Fruit fly (Drosophila melanogaster) whole organism, embryonic: ENCODE results near the gene RpL6.

ENCODE experiments used
- Atf3 ChIP-seq: fragments of 200-800 bp; sonication (Bioruptor generic); optimal IDR thresholded peaks from 3 replicates; lab custom pipeline; 2016; ENCODE audit warnings: missing biosample characterization, missing genetic modification characterization
- Awh ChIP-seq: fragments of 200-800 bp; sonication (Bioruptor generic); IDR thresholded peaks from 2 replicates; pipeline ENCODE4, ENCODE4 v1.3.6; 2022; ENCODE audit warnings: missing biosample characterization, missing genetic modification characterization
- B-H1 ChIP-seq: fragments of 200-800 bp; sonication (Bioruptor generic); IDR thresholded peaks from 3 replicates; pipeline ENCODE4 v1.3.6; 2022; ENCODE audit warnings: missing biosample characterization, missing genetic modification characterization
- CG11504 ChIP-seq: fragments of 200-800 bp; sonication (Bioruptor generic); optimal IDR thresholded peaks from 3 replicates; lab custom pipeline; 2019; ENCODE audit warnings: missing biosample characterization, mild to moderate bottlenecking, missing genetic modification characterization, moderate library complexity
- CG1233 ChIP-seq: fragments of 200-800 bp; sonication (Bioruptor generic); optimal IDR thresholded peaks from 4 replicates; lab custom pipeline; 2018; ENCODE audit warnings: missing biosample characterization, mild to moderate bottlenecking, missing genetic modification characterization
- CG12659 ChIP-seq: fragments of 200-800 bp; sonication (Bioruptor generic); optimal IDR thresholded peaks from 3 replicates; lab custom pipeline; 2017; ENCODE audit warnings: mild to moderate bottlenecking, missing biosample characterization, missing genetic modification reagents, missing genetic modification characterization
- CG13424 ChIP-seq: fragments of 200-800 bp; sonication (Bioruptor generic); optimal IDR thresholded peaks from 2 replicates; lab custom pipeline; 2019; ENCODE audit warnings: missing biosample characterization, mild to moderate bottlenecking, missing genetic modification characterization, moderate library complexity
- CG13775 ChIP-seq: fragments of 200-800 bp; sonication (Bioruptor generic); optimal IDR thresholded peaks from 3 replicates; lab custom pipeline; 2017; ENCODE audit warnings: missing biosample characterization, mild to moderate bottlenecking, missing genetic modification characterization
- CG14014 ChIP-seq: fragments of 200-800 bp; sonication (Bioruptor generic); IDR thresholded peaks from 2 replicates; pipeline ENCODE4 v1.3.6; 2022; ENCODE audit warnings: missing biosample characterization, missing genetic modification characterization
- CG17829 ChIP-seq: fragments of 200-800 bp; optimal IDR thresholded peaks from 2 replicates; lab custom pipeline; 2019; ENCODE audit warnings: missing biosample characterization, mild to moderate bottlenecking, missing genetic modification characterization, moderate library complexity
- CG1792 ChIP-seq: fragments of 200-800 bp; sonication (Bioruptor generic); optimal IDR thresholded peaks from 2 replicates; lab custom pipeline; 2016; ENCODE audit warnings: missing biosample characterization, missing genetic modification characterization
- CG4404 ChIP-seq: fragments of 200-800 bp; sonication (Bioruptor generic); IDR thresholded peaks from 2 replicates; pipeline ENCODE4 v1.3.6; 2022; ENCODE audit warnings: missing biosample characterization, missing genetic modification characterization
- CG6813 ChIP-seq: fragments of 200-800 bp; sonication (Bioruptor generic); optimal IDR thresholded peaks from 2 replicates; lab custom pipeline; 2017; ENCODE audit warnings: missing biosample characterization, missing genetic modification characterization, mild to moderate bottlenecking, moderate library complexity, missing genetic modification reagents
- CG7357 ChIP-seq: fragments of 200-800 bp; sonication (Bioruptor generic); IDR thresholded peaks from 3 replicates; pipeline ENCODE4 v1.3.6; 2022; ENCODE audit warnings: missing biosample characterization, missing genetic modification characterization
- CG8281 ChIP-seq: fragments of 200-800 bp; sonication (Bioruptor generic); optimal IDR thresholded peaks from 2 replicates; lab custom pipeline; 2018; ENCODE audit warnings: missing biosample characterization, mild to moderate bottlenecking, missing genetic modification characterization, moderate library complexity
- CG9727 ChIP-seq: fragments of 200-800 bp; sonication (Bioruptor generic); optimal IDR thresholded peaks from 3 replicates; lab custom pipeline; 2017; ENCODE audit warnings: missing biosample characterization, mild to moderate bottlenecking, missing genetic modification characterization
- Dad ChIP-seq: fragments of 200-800 bp; sonication (Bioruptor generic); optimal IDR thresholded peaks from 3 replicates; lab custom pipeline; 2016; ENCODE audit warnings: missing biosample characterization, missing genetic modification characterization
- Doc2 ChIP-seq: fragments of 200-800 bp; sonication (Bioruptor generic); IDR thresholded peaks from 2 replicates; pipeline ENCODE4 v1.3.6; 2022; ENCODE audit warnings: missing biosample characterization, missing genetic modification characterization
- Eip74EF ChIP-seq, 2 experiments: fragments of 200-800 bp in 1 of 2; fragments of >200 bp in 1 of 2; sonication (Bioruptor generic) in 1 of 2; optimal IDR thresholded peaks; 2 replicates each; lab custom pipeline; 2017 to 2019; ENCODE audit warnings: missing biosample characterization in 2 of 2, missing genetic modification characterization in 2 of 2, mild to moderate bottlenecking in 1 of 2, moderate library complexity in 1 of 2
- Elba2 ChIP-seq: fragments of 200-800 bp; sonication (Bioruptor generic); optimal IDR thresholded peaks from 3 replicates; lab custom pipeline; 2016; ENCODE audit warnings: missing biosample characterization, missing genetic modification characterization
- Gsc ChIP-seq: fragments of 200-800 bp; sonication (Bioruptor generic); IDR thresholded peaks from 2 replicates; pipeline ENCODE4 v1.3.6; 2022; ENCODE audit warnings: missing biosample characterization, missing genetic modification characterization
- H15 ChIP-seq: fragments of 200-800 bp; sonication (Bioruptor generic); IDR thresholded peaks from 3 replicates; pipeline ENCODE4 v1.3.6; 2022; ENCODE audit warnings: missing biosample characterization, missing genetic modification characterization
- H2.0 ChIP-seq: fragments of 200-800 bp; sonication (Bioruptor generic); IDR thresholded peaks from 2 replicates; pipeline ENCODE4 v1.3.6; 2022; ENCODE audit warnings: missing biosample characterization, missing genetic modification characterization
- MBD-R2 ChIP-seq: fragments of 200-800 bp; sonication (Bioruptor generic); IDR thresholded peaks from 2 replicates; pipeline ENCODE4 v1.3.6; 2022; ENCODE audit warnings: missing biosample characterization, missing genetic modification characterization
- Myb ChIP-seq: fragments of 200-800 bp; sonication (Bioruptor generic); optimal IDR thresholded peaks from 2 replicates; lab custom pipeline; 2016; ENCODE audit warnings: missing biosample characterization, missing genetic modification characterization
- NC2α ChIP-seq: fragments of 200-800 bp; sonication (Bioruptor generic); optimal IDR thresholded peaks from 2 replicates; lab custom pipeline; 2016; ENCODE audit warnings: missing biosample characterization, missing genetic modification characterization
- Ravus ChIP-seq: fragments of 200-800 bp; sonication (Bioruptor generic); IDR thresholded peaks from 2 replicates; pipeline ENCODE4 v1.3.6; 2022; ENCODE audit warnings: missing biosample characterization, missing genetic modification characterization
- Rfx ChIP-seq: fragments of 200-800 bp; sonication (Bioruptor generic); IDR thresholded peaks from 2 replicates; pipeline ENCODE4 v1.3.6; 2022; ENCODE audit warnings: missing biosample characterization, missing genetic modification characterization
- bigmax ChIP-seq: fragments of 200-800 bp; sonication (Bioruptor generic); optimal IDR thresholded peaks from 2 replicates; lab custom pipeline; 2018; ENCODE audit warnings: missing biosample characterization, mild to moderate bottlenecking, missing genetic modification characterization
- cato ChIP-seq: fragments of 200-800 bp; sonication (Bioruptor generic); optimal IDR thresholded peaks from 2 replicates; lab custom pipeline; 2016; ENCODE audit warnings: missing biosample characterization, missing genetic modification characterization, borderline replicate concordance
- chinmo ChIP-seq: fragments of 200-800 bp; sonication (Bioruptor generic); IDR thresholded peaks from 4 replicates; pipeline ENCODE4 v1.3.6; 2022; ENCODE audit warnings: missing biosample characterization, missing genetic modification characterization; ENCODE audit not compliant: partially characterized antibody
- dm ChIP-seq: fragments of 200-800 bp; sonication (Bioruptor generic); optimal IDR thresholded peaks from 3 replicates; lab custom pipeline; 2016; ENCODE audit warnings: missing biosample characterization, missing genetic modification characterization
- en ChIP-seq: fragments of 200-800 bp; sonication (Bioruptor generic); optimal IDR thresholded peaks from 2 replicates; lab custom pipeline; 2016; ENCODE audit warnings: missing biosample characterization, missing genetic modification characterization
- grau ChIP-seq: fragments of 200-800 bp; optimal IDR thresholded peaks from 3 replicates; lab custom pipeline; 2019; ENCODE audit warnings: missing biosample characterization, mild to moderate bottlenecking, missing genetic modification characterization, moderate library complexity
- hbn ChIP-seq: fragments of 200-800 bp; sonication (Bioruptor generic); IDR thresholded peaks from 2 replicates; pipeline ENCODE4 v1.3.6; 2022; ENCODE audit warnings: missing biosample characterization, missing genetic modification characterization; ENCODE audit not compliant: partially characterized antibody
- jumu ChIP-seq: fragments of 200-800 bp; sonication (Bioruptor generic); optimal IDR thresholded peaks from 3 replicates; lab custom pipeline; 2016; ENCODE audit warnings: missing biosample characterization, missing genetic modification characterization
- ken ChIP-seq: fragments of 200-800 bp; sonication (Bioruptor generic); IDR thresholded peaks from 3 replicates; pipeline ENCODE4 v1.3.6; 2022; ENCODE audit warnings: missing biosample characterization, missing genetic modification characterization
- knrl ChIP-seq: fragments of 200-800 bp; sonication (Bioruptor generic); IDR thresholded peaks from 3 replicates; pipeline ENCODE4 v1.3.6; 2022; ENCODE audit warnings: missing biosample characterization, missing genetic modification characterization; ENCODE audit not compliant: partially characterized antibody
- nau ChIP-seq: fragments of 200-800 bp; sonication (Bioruptor generic); optimal IDR thresholded peaks from 3 replicates; lab custom pipeline; 2017; ENCODE audit warnings: missing biosample characterization, mild to moderate bottlenecking, missing genetic modification characterization, missing genetic modification reagents
- run ChIP-seq: fragments of 200-800 bp; sonication (Bioruptor generic); optimal IDR thresholded peaks from 3 replicates; lab custom pipeline; 2018; ENCODE audit warnings: missing biosample characterization, mild to moderate bottlenecking, missing genetic modification characterization
- sim ChIP-seq: fragments of 200-800 bp; sonication (Bioruptor generic); IDR thresholded peaks from 2 replicates; pipeline ENCODE4 v1.3.6; 2022; ENCODE audit warnings: missing biosample characterization, missing genetic modification characterization
- slp2 ChIP-seq: fragments of 200-800 bp; sonication (Bioruptor generic); optimal IDR thresholded peaks from 2 replicates; lab custom pipeline; 2016; ENCODE audit warnings: missing biosample characterization, missing genetic modification characterization
- tap ChIP-seq: fragments of 200-800 bp; optimal IDR thresholded peaks from 3 replicates; lab custom pipeline; 2019; ENCODE audit warnings: missing biosample characterization, mild to moderate bottlenecking, missing genetic modification characterization, moderate library complexity
- tio ChIP-seq: fragments of 200-800 bp; sonication (Bioruptor generic); optimal IDR thresholded peaks from 2 replicates; lab custom pipeline; 2017; ENCODE audit warnings: missing biosample characterization, missing genetic modification characterization, inconsistent platforms
- tll ChIP-seq, 2 experiments: fragments of 200-800 bp in 1 of 2; fragments of >200 bp in 1 of 2; sonication (Bioruptor generic) in 1 of 2; optimal IDR thresholded peaks; 2 replicates each; lab custom pipeline; 2017 to 2019; ENCODE audit warnings: missing biosample characterization in 2 of 2, missing genetic modification characterization in 2 of 2, mild to moderate bottlenecking in 1 of 2, moderate library complexity in 1 of 2
- wek ChIP-seq: fragments of 200-800 bp; sonication (Bioruptor generic); optimal IDR thresholded peaks from 3 replicates; lab custom pipeline; 2018; ENCODE audit warnings: missing biosample characterization, mild to moderate bottlenecking, missing genetic modification characterization, moderate library complexity
- yki ChIP-seq: fragments of >200 bp; optimal IDR thresholded peaks from 3 replicates; lab custom pipeline; 2018
- zen2 ChIP-seq: fragments of 200-800 bp; sonication (Bioruptor generic); IDR thresholded peaks from 3 replicates; pipeline ENCODE4 v1.3.6; 2022; ENCODE audit warnings: missing biosample characterization, missing genetic modification characterization; ENCODE audit not compliant: partially characterized antibody
- zf30C ChIP-seq: fragments of 200-800 bp; sonication (Bioruptor generic); optimal IDR thresholded peaks from 3 replicates; lab custom pipeline; 2018; ENCODE audit warnings: missing biosample characterization, mild to moderate bottlenecking, missing genetic modification characterization

Gene RpL6

DNA sequence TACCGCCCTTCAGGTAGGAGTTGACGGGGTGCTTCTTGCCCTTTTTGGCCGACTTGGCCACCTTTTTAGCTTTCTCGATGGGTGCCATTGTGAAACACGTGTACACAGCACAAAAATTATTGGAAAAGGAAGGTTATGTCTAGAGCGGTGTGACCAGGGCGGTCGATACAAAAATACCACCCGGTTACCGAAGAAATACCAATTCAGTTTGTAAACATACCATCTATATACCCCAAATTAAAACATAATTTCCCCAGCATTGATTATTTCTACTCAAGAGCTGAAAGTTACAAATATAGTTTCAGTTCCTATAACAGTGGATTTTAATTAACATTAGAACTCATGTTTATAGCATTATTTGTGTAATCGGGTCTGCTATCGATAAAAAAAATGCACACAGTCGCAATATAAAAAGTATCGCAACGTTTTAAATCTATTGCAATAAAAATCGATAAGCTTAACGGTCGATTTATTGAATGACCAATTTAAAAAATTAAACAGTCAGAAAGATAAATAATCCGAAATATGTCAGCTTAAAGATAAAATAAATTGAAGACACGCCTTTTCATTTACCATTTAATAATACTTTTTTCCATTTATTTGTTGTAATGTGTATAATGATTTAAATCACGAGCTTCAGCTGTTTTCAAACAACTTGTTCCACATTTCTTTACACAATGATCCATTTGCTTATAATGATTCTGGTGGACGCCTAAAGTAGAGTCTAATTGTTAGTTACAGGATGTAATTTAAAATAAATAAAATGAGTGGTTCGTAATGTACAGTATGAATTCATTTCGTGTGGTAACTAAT is at the start of gene RpL6 (continued):
- no peak for TF ChIP-seq Eip74EF (GFP tag; optimal IDR thresholded peaks at IDR 0.05; lab: Kevin White, UChicago)
- TF ChIP-seq cato (GFP tag; lab: Kevin White, UChicago) = no peak
- TF ChIP-seq B-H1 = no peak
- TF ChIP-seq wek (GFP tag; lab: Kevin White, UChicago) = peak; percentile 41
- TF ChIP-seq tap (tag; lab: Kevin White, UChicago) = peak; percentile 29
- peak; percentile 97 for TF ChIP-seq bigmax (GFP tag; lab: Kevin White, UChicago)
- TF ChIP-seq Gsc (GFP tag; lab: Robert Waterston, UW) = no peak
- TF ChIP-seq zf30C (GFP tag; lab: Kevin White, UChicago) = no peak
- TF ChIP-seq hbn (GFP tag; lab: Robert Waterston, UW) = peak; percentile 75
- peak; percentile 79; the same call in 2 of the 4 replicates for TF ChIP-seq chinmo (GFP tag; lab: Robert Waterston, UW)
- no peak for TF ChIP-seq CG4404
- TF ChIP-seq tio (GFP tag; lab: Kevin White, UChicago) = no peak
- peak; percentile 38 for TF ChIP-seq CG9727 (GFP tag; lab: Kevin White, UChicago)
- no peak for TF ChIP-seq CG7357
- no peak for TF ChIP-seq CG11504
- TF ChIP-seq run (tag; lab: Kevin White, UChicago) = no peak
- TF ChIP-seq CG6813 (GFP tag; lab: Kevin White, UChicago) = no peak
- TF ChIP-seq en (GFP tag; lab: Kevin White, UChicago) = no peak
- peak; percentile 76 for TF ChIP-seq CG12659
- no peak for TF ChIP-seq jumu (GFP tag; lab: Kevin White, UChicago)
- no peak for TF ChIP-seq Ravus (GFP tag; lab: Robert Waterston, UW)
- no peak for TF ChIP-seq CG13424 (tag; lab: Kevin White, UChicago)
- no peak for TF ChIP-seq sim
- no peak for TF ChIP-seq CG8281 (tag; lab: Kevin White, UChicago)
- TF ChIP-seq Dad (GFP tag; lab: Kevin White, UChicago) = no peak
- TF ChIP-seq CG17829 (tag; lab: Kevin White, UChicago) = peak; percentile 60
- no peak for TF ChIP-seq Awh (GFP tag; lab: Robert Waterston, UW)
- no peak for TF ChIP-seq yki (lab: Kevin White, UChicago)
- no peak for TF ChIP-seq H2.0
- TF ChIP-seq Atf3 (GFP tag; lab: Kevin White, UChicago) = no peak
- peak; percentile 37; the same call in 1 of the 3 replicates for TF ChIP-seq zen2 (GFP tag; lab: Robert Waterston, UW)
- TF ChIP-seq dm (GFP tag; lab: Kevin White, UChicago) = peak; percentile 99
- no peak for TF ChIP-seq NC2α (GFP tag; lab: Kevin White, UChicago)
- no peak for TF ChIP-seq Doc2 (GFP tag; lab: Robert Waterston, UW)
- TF ChIP-seq slp2 (GFP tag; lab: Kevin White, UChicago) = no peak
- 0 out of 2 replicates have a peak, but pooled peaks have one; percentile 34 for TF ChIP-seq Rfx (GFP tag; lab: Robert Waterston, UW)
- peak; percentile 31 for TF ChIP-seq CG13775 (GFP tag; lab: Kevin White, UChicago)
- TF ChIP-seq tll (GFP tag; optimal IDR thresholded peaks at IDR 0.05; lab: Kevin White, UChicago) = no peak
- TF ChIP-seq H15 = no peak
- TF ChIP-seq CG14014 (GFP tag; lab: Robert Waterston, UW) = no peak
- TF ChIP-seq Myb (GFP tag; lab: Kevin White, UChicago) = peak; percentile 98
- peak; percentile 59 for TF ChIP-seq MBD-R2 (GFP tag; lab: Robert Waterston, UW)
- TF ChIP-seq Elba2 = no peak
- peak; percentile 16 for TF ChIP-seq CG1233 (GFP tag; lab: Kevin White, UChicago)
- TF ChIP-seq CG1792 = no peak
- TF ChIP-seq grau (tag; lab: Kevin White, UChicago) = no peak
- TF ChIP-seq nau (GFP tag; lab: Kevin White, UChicago) = no peak
- peak; percentile 71 for TF ChIP-seq knrl (GFP tag; lab: Robert Waterston, UW)
- 0 out of 3 replicates have a peak, but pooled peaks have one; percentile 37 for TF ChIP-seq ken (GFP tag; lab: Robert Waterston, UW)
